Fruit fly (Drosophila melanogaster): ENCODE data around the gene CG12481.
A peak's percentile ranks its signal among the peaks of the same experiment; 100 is the strongest.

The CG12481 gene

dm6 chrX:14186953-14187352 lies at the start of gene CG12481:
Gene CG12481 (plus strand): TSS chrX:14187253.
- TF ChIP-seq nom (GFP tag; optimal IDR thresholded peaks at IDR 0.05) = no peak
- no peak for TF ChIP-seq jumu (GFP tag; optimal IDR thresholded peaks at IDR 0.05)
- TF ChIP-seq CG1603 (tag; optimal IDR thresholded peaks at IDR 0.05) = no peak
- no peak for TF ChIP-seq CG3065 (GFP tag; optimal IDR thresholded peaks at IDR 0.05)
- no peak for TF ChIP-seq CG8281 (tag; optimal IDR thresholded peaks at IDR 0.05)
- no peak for TF ChIP-seq CG6683 (GFP tag; optimal IDR thresholded peaks at IDR 0.05)
- TF ChIP-seq CG5953 (GFP tag; IDR thresholded peaks at IDR 0.05) = no peak
- no peak for TF ChIP-seq Hmr (GFP tag; optimal IDR thresholded peaks at IDR 0.05)
- no peak for TF ChIP-seq CG42726 (GFP tag; IDR thresholded peaks at IDR 0.05; ENCODE audit: partially characterized antibody)
- TF ChIP-seq usp (GFP tag; optimal IDR thresholded peaks at IDR 0.05) = no peak
- TF ChIP-seq CG17829 (tag; optimal IDR thresholded peaks at IDR 0.05) = no peak
- no peak for TF ChIP-seq bbx (GFP tag; IDR thresholded peaks at IDR 0.05; ENCODE audit: partially characterized antibody)
- TF ChIP-seq en (GFP tag; optimal IDR thresholded peaks at IDR 0.05) = no peak
- no peak for TF ChIP-seq tx (GFP tag; optimal IDR thresholded peaks at IDR 0.05)
- no peak for TF ChIP-seq br (optimal IDR thresholded peaks at IDR 0.05)
- no peak for TF ChIP-seq HHEX (GFP tag; optimal IDR thresholded peaks at IDR 0.05)
- no peak for TF ChIP-seq CoRest (tag; optimal IDR thresholded peaks at IDR 0.05)
- no peak for TF ChIP-seq hb (GFP tag; IDR thresholded peaks at IDR 0.05; ENCODE audit: partially characterized antibody)
- no peak for TF ChIP-seq danr (GFP tag; IDR thresholded peaks at IDR 0.05)
- no peak for TF ChIP-seq bab2 (GFP tag; optimal IDR thresholded peaks at IDR 0.05)

dm6 chrX:14148171-14148570 lies 38.9 kb upstream of the CG12481 start:
- no peak for TF ChIP-seq CG13123 (GFP tag; optimal IDR thresholded peaks at IDR 0.05)
- no peak for TF ChIP-seq Scr (GFP tag; IDR thresholded peaks at IDR 0.05; ENCODE audit: partially characterized antibody)
- 0 out of 2 replicates have a peak, but pooled peaks have one; percentile 11 for TF ChIP-seq Drgx (GFP tag; IDR thresholded peaks at IDR 0.05)
- no peak for TF ChIP-seq p53 (GFP tag; optimal IDR thresholded peaks at IDR 0.05)
- no peak for TF ChIP-seq CG7963 (GFP tag; IDR thresholded peaks at IDR 0.05; ENCODE audit: partially characterized antibody)
- TF ChIP-seq tx (GFP tag; optimal IDR thresholded peaks at IDR 0.05) = no peak
- TF ChIP-seq nerfin-2 (GFP tag; IDR thresholded peaks at IDR 0.05; ENCODE audit: partially characterized antibody) = no peak

DNA sequence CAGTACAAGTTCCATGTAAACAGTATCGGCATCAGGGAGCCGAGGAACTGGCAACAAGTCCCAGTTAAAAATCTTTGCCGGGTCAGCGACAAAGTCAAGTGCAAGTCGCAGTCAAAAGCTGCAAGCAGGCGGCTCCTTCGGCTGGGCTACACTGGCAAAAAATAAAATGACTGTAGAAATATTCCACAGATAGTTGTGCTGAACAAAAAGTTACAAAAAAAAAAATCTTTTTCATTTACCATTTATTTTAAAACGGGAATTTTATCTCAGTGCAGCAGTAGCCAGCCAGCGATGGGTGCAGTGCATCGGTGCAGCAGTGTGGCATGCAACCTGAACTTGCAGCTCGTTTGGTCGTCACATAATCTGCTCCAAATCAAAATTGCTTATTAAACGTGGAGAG lies 37.7 kb upstream of the CG12481 start:
- TF ChIP-seq CG2202 (tag; optimal IDR thresholded peaks at IDR 0.05) = no peak
- TF ChIP-seq Drgx (GFP tag; IDR thresholded peaks at IDR 0.05) = peak; percentile 71
- peak; percentile 6 for TF ChIP-seq sens (GFP tag)

dm6 chrX:14151906-14152305 lies 35.1 kb upstream of the CG12481 start, which contains the start of gene CG12479:
Gene CG12479 (minus strand): TSS chrX:14152006.
- TF ChIP-seq Bgb (GFP tag; IDR thresholded peaks at IDR 0.05; ENCODE audit: partially characterized antibody) = no peak
- no peak for TF ChIP-seq bab2 (GFP tag; optimal IDR thresholded peaks at IDR 0.05)
- TF ChIP-seq CG32532 (GFP tag; IDR thresholded peaks at IDR 0.05) = no peak

- no peak for TF ChIP-seq lola (GFP tag; optimal IDR thresholded peaks at IDR 0.05)
- no peak for TF ChIP-seq lov (optimal IDR thresholded peaks at IDR 0.05)
- TF ChIP-seq lov (GFP tag; IDR thresholded peaks at IDR 0.05) = no peak
- TF ChIP-seq Antp (GFP tag; optimal IDR thresholded peaks at IDR 0.05) = no peak
- TF ChIP-seq PHDP (tag; optimal IDR thresholded peaks at IDR 0.05) = no peak
- TF ChIP-seq repo (GFP tag; optimal IDR thresholded peaks at IDR 0.05) = no peak
- TF ChIP-seq gro (GFP tag; optimal IDR thresholded peaks at IDR 0.05) = no peak
- TF ChIP-seq CG4730 (GFP tag; IDR thresholded peaks at IDR 0.05) = no peak
- TF ChIP-seq emc (GFP tag; optimal IDR thresholded peaks at IDR 0.05) = no peak
- no peak for TF ChIP-seq Doc2 (GFP tag; IDR thresholded peaks at IDR 0.05)
- TF ChIP-seq dimm (GFP tag; IDR thresholded peaks at IDR 0.05) = no peak
- no peak for TF ChIP-seq CG10366 (GFP tag; IDR thresholded peaks at IDR 0.05)
- TF ChIP-seq Hand (GFP tag; optimal IDR thresholded peaks at IDR 0.05) = no peak
- no peak for TF ChIP-seq CG1792 (GFP tag; optimal IDR thresholded peaks at IDR 0.05)
Observed at dm6 chrX:14153689-14154088, 33.4 kb upstream of the CG12481 start.
